Fruit fly (Drosophila melanogaster) whole organism, embryonic: ENCODE results near the gene HDAC4.
A peak's percentile ranks its signal among the peaks of the same experiment; 100 is the strongest.

Experiments used
- BEAF-32 ChIP-seq: fragments of 200-800 bp; sonication (Bioruptor generic); optimal IDR thresholded peaks from 3 replicates; lab custom pipeline; 2017; ENCODE audit warnings: missing biosample characterization, missing genetic modification characterization, mild to moderate bottlenecking, moderate library complexity, missing genetic modification reagents
- CG10543 ChIP-seq: fragments of 200-800 bp; sonication (Bioruptor generic); optimal IDR thresholded peaks from 3 replicates; lab custom pipeline; 2017; ENCODE audit warnings: missing biosample characterization, mild to moderate bottlenecking, missing genetic modification characterization, moderate library complexity
- CG11696 ChIP-seq: fragments of 200-800 bp; sonication (Bioruptor generic); IDR thresholded peaks from 2 replicates; pipeline ENCODE4 v1.3.6; 2022; ENCODE audit warnings: missing biosample characterization, missing genetic modification characterization
- CG12071 ChIP-seq: fragments of 200-800 bp; sonication (Bioruptor generic); optimal IDR thresholded peaks from 3 replicates; lab custom pipeline; 2018; ENCODE audit warnings: missing biosample characterization, mild to moderate bottlenecking, missing genetic modification characterization
- CG12155 ChIP-seq: fragments of 200-800 bp; sonication (Bioruptor generic); optimal IDR thresholded peaks from 3 replicates; lab custom pipeline; 2016; ENCODE audit warnings: missing biosample characterization, missing genetic modification characterization
- CG12769 ChIP-seq: fragments of 200-800 bp; sonication (Bioruptor generic); optimal IDR thresholded peaks from 2 replicates; lab custom pipeline; 2019; ENCODE audit warnings: missing biosample characterization, mild to moderate bottlenecking, missing genetic modification characterization, moderate library complexity
- CG13296 ChIP-seq: fragments of 200-800 bp; sonication (Bioruptor generic); optimal IDR thresholded peaks from 3 replicates; lab custom pipeline; 2018; ENCODE audit warnings: missing biosample characterization, mild to moderate bottlenecking, missing genetic modification characterization
- CG13424 ChIP-seq: fragments of 200-800 bp; sonication (Bioruptor generic); optimal IDR thresholded peaks from 2 replicates; lab custom pipeline; 2019; ENCODE audit warnings: missing biosample characterization, mild to moderate bottlenecking, missing genetic modification characterization, moderate library complexity
- CG1603 ChIP-seq: fragments of 200-800 bp; sonication (Bioruptor generic); optimal IDR thresholded peaks from 2 replicates; lab custom pipeline; 2019; ENCODE audit warnings: missing biosample characterization, mild to moderate bottlenecking, missing genetic modification characterization, moderate library complexity
- CG2129 ChIP-seq: fragments of 200-800 bp; sonication (Bioruptor generic); IDR thresholded peaks from 2 replicates; pipeline ENCODE4 v1.3.6; 2022; ENCODE audit warnings: missing biosample characterization, missing genetic modification characterization; ENCODE audit not compliant: partially characterized antibody
- CG2202 ChIP-seq: fragments of 200-800 bp; sonication (Bioruptor generic); optimal IDR thresholded peaks from 2 replicates; lab custom pipeline; 2018; ENCODE audit warnings: missing biosample characterization, mild to moderate bottlenecking, missing genetic modification characterization
- CG2875 ChIP-seq: fragments of 200-800 bp; sonication (Bioruptor generic); optimal IDR thresholded peaks from 2 replicates; lab custom pipeline; 2017; ENCODE audit warnings: missing biosample characterization, mild to moderate bottlenecking, missing genetic modification characterization, missing genetic modification reagents
- CG31224 ChIP-seq: fragments of 200-800 bp; sonication (Bioruptor generic); IDR thresholded peaks from 2 replicates; pipeline ENCODE4 v1.3.6; 2022; ENCODE audit warnings: missing biosample characterization, missing genetic modification characterization
- CG33213 ChIP-seq: fragments of 200-800 bp; sonication (Bioruptor generic); optimal IDR thresholded peaks from 3 replicates; lab custom pipeline; 2016; ENCODE audit warnings: missing biosample characterization, missing genetic modification characterization
- CG3726 ChIP-seq: fragments of 200-800 bp; sonication (Bioruptor generic); IDR thresholded peaks from 3 replicates; pipeline ENCODE4, ENCODE4 v1.3.6; 2022; ENCODE audit warnings: missing biosample characterization, missing genetic modification characterization
- CG3838 ChIP-seq: fragments of 200-800 bp; sonication (Bioruptor generic); optimal IDR thresholded peaks from 3 replicates; lab custom pipeline; 2016; ENCODE audit warnings: missing biosample characterization, missing genetic modification characterization
- CG4282 ChIP-seq: fragments of 200-800 bp; sonication (Bioruptor generic); optimal IDR thresholded peaks from 2 replicates; lab custom pipeline; 2016; ENCODE audit warnings: missing biosample characterization, missing genetic modification characterization
- CG7372 ChIP-seq: fragments of 200-800 bp; sonication (Bioruptor generic); IDR thresholded peaks from 2 replicates; pipeline ENCODE4 v1.3.6; 2022; ENCODE audit warnings: missing biosample characterization, missing genetic modification characterization
- CG7745 ChIP-seq: fragments of 200-800 bp; sonication (Bioruptor generic); optimal IDR thresholded peaks from 2 replicates; lab custom pipeline; 2018; ENCODE audit warnings: missing biosample characterization, mild to moderate bottlenecking, missing genetic modification characterization, moderate library complexity
- CG7963 ChIP-seq: fragments of 200-800 bp; sonication (Bioruptor generic); IDR thresholded peaks from 3 replicates; pipeline ENCODE4 v1.3.6; 2022; ENCODE audit warnings: missing biosample characterization, missing genetic modification characterization; ENCODE audit not compliant: partially characterized antibody
- CG8765 ChIP-seq: fragments of 200-800 bp; sonication (Bioruptor generic); IDR thresholded peaks from 2 replicates; pipeline ENCODE4 v1.3.6; 2022; ENCODE audit warnings: missing biosample characterization, missing genetic modification characterization
- CG8924 ChIP-seq: fragments of 200-800 bp; optimal IDR thresholded peaks from 3 replicates; lab custom pipeline; 2019; ENCODE audit warnings: missing biosample characterization, mild to moderate bottlenecking, missing genetic modification characterization, moderate library complexity
- Camta ChIP-seq: fragments of 200-800 bp; sonication (Bioruptor generic); optimal IDR thresholded peaks from 2 replicates; lab custom pipeline; 2016; ENCODE audit warnings: missing biosample characterization, missing genetic modification characterization
- Dll ChIP-seq: fragments of 200-800 bp; sonication (Bioruptor generic); IDR thresholded peaks from 4 replicates; pipeline ENCODE4 v1.3.6; 2022; ENCODE audit warnings: missing biosample characterization, missing genetic modification characterization; ENCODE audit not compliant: partially characterized antibody
- Dp ChIP-seq: fragments of 200-800 bp; sonication (Bioruptor generic); optimal IDR thresholded peaks from 2 replicates; lab custom pipeline; 2018; ENCODE audit warnings: missing biosample characterization, mild to moderate bottlenecking, missing genetic modification characterization, moderate library complexity
- E2f2 ChIP-seq: fragments of 200-800 bp; sonication (Bioruptor generic); IDR thresholded peaks from 2 replicates; pipeline ENCODE4 v1.3.6; 2022; ENCODE audit warnings: missing biosample characterization, missing genetic modification characterization
- HLH54F ChIP-seq: fragments of 200-800 bp; sonication (Bioruptor generic); optimal IDR thresholded peaks from 3 replicates; lab custom pipeline; 2016; ENCODE audit warnings: missing biosample characterization, missing genetic modification characterization
- HLHmδ ChIP-seq: fragments of 200-800 bp; sonication (Bioruptor generic); optimal IDR thresholded peaks from 2 replicates; lab custom pipeline; 2018; ENCODE audit warnings: missing biosample characterization, mild to moderate bottlenecking, missing genetic modification characterization, moderate library complexity
- Hey ChIP-seq: fragments of 200-800 bp; sonication (Bioruptor generic); optimal IDR thresholded peaks from 3 replicates; lab custom pipeline; 2018; ENCODE audit warnings: missing biosample characterization, mild to moderate bottlenecking, missing genetic modification characterization
- Hr3 ChIP-seq: fragments of 200-800 bp; sonication (Bioruptor generic); optimal IDR thresholded peaks from 3 replicates; lab custom pipeline; 2016; ENCODE audit warnings: missing biosample characterization, missing genetic modification characterization
- Mrtf ChIP-seq: fragments of 200-800 bp; sonication (Bioruptor generic); IDR thresholded peaks from 3 replicates; pipeline ENCODE4 v1.3.6; 2022; ENCODE audit warnings: missing biosample characterization, missing genetic modification characterization
- Opbp ChIP-seq: fragments of 200-800 bp; sonication (Bioruptor generic); IDR thresholded peaks from 3 replicates; pipeline ENCODE4 v1.3.6; 2022; ENCODE audit warnings: missing biosample characterization, missing genetic modification characterization; ENCODE audit not compliant: partially characterized antibody
- Six4 ChIP-seq: fragments of 200-800 bp; sonication (Bioruptor generic); optimal IDR thresholded peaks from 2 replicates; lab custom pipeline; 2016; ENCODE audit warnings: missing biosample characterization, missing genetic modification characterization
- Sry-δ ChIP-seq: fragments of 200-800 bp; sonication (Bioruptor generic); optimal IDR thresholded peaks from 2 replicates; lab custom pipeline; 2016; ENCODE audit warnings: missing biosample characterization, missing genetic modification characterization
- Vsx1 ChIP-seq: fragments of 200-800 bp; sonication (Bioruptor generic); optimal IDR thresholded peaks from 2 replicates; lab custom pipeline; 2017; ENCODE audit warnings: missing biosample characterization, mild to moderate bottlenecking, missing genetic modification characterization, missing genetic modification reagents
- crp ChIP-seq, 2 experiments: fragments of 200-800 bp; sonication (Bioruptor generic); optimal IDR thresholded peaks; 2 replicates in 1 of 2; 3 replicates in 1 of 2; lab custom pipeline; 2017; ENCODE audit warnings: missing biosample characterization in 2 of 2, missing genetic modification characterization in 2 of 2, mild to moderate bottlenecking in 1 of 2, moderate library complexity in 1 of 2
- danr ChIP-seq: fragments of 200-800 bp; sonication (Bioruptor generic); IDR thresholded peaks from 2 replicates; pipeline ENCODE4 v1.3.6; 2022; ENCODE audit warnings: missing biosample characterization, missing genetic modification characterization
- en ChIP-seq: fragments of 200-800 bp; sonication (Bioruptor generic); optimal IDR thresholded peaks from 2 replicates; lab custom pipeline; 2016; ENCODE audit warnings: missing biosample characterization, missing genetic modification characterization
- eve ChIP-seq, 2 experiments: fragments of >200 bp; optimal IDR thresholded peaks; 2 replicates each; lab custom pipeline; 2017; ENCODE audit warnings: missing biosample characterization in 2 of 2, missing genetic modification characterization in 2 of 2
- exex ChIP-seq: fragments of 200-800 bp; sonication (Bioruptor generic); optimal IDR thresholded peaks from 4 replicates; lab custom pipeline; 2018; ENCODE audit warnings: missing biosample characterization, mild to moderate bottlenecking, missing genetic modification characterization, moderate library complexity
- ftz-f1 ChIP-seq: fragments of 200-800 bp; sonication (Bioruptor generic); optimal IDR thresholded peaks from 2 replicates; lab custom pipeline; 2016; ENCODE audit warnings: missing biosample characterization, missing genetic modification characterization
- gt ChIP-seq: fragments of 200-800 bp; sonication (Bioruptor generic); IDR thresholded peaks from 2 replicates; pipeline ENCODE4 v1.3.6; 2022; ENCODE audit warnings: missing biosample characterization, missing genetic modification characterization
- hb ChIP-seq: fragments of 200-800 bp; sonication (Bioruptor generic); IDR thresholded peaks from 3 replicates; pipeline ENCODE4 v1.3.6; 2022; ENCODE audit warnings: missing biosample characterization, missing genetic modification characterization; ENCODE audit not compliant: partially characterized antibody
- ken ChIP-seq: fragments of 200-800 bp; sonication (Bioruptor generic); IDR thresholded peaks from 3 replicates; pipeline ENCODE4 v1.3.6; 2022; ENCODE audit warnings: missing biosample characterization, missing genetic modification characterization
- klu ChIP-seq: fragments of 200-800 bp; sonication (Bioruptor generic); IDR thresholded peaks from 2 replicates; pipeline ENCODE4 v1.3.6; 2022; ENCODE audit warnings: missing biosample characterization, missing genetic modification characterization
- onecut ChIP-seq: fragments of 200-800 bp; sonication (Bioruptor generic); IDR thresholded peaks from 2 replicates; pipeline ENCODE4 v1.3.6; 2022; ENCODE audit warnings: missing biosample characterization, missing genetic modification characterization
- pan ChIP-seq, 4 experiments: fragments of >200 bp in 3 of 4; fragments of 200-800 bp in 1 of 4; sonication (Bioruptor generic) in 1 of 4; optimal IDR thresholded peaks in 3 of 4; IDR thresholded peaks in 1 of 4; 2 replicates each; pipeline versions ENCODE4 v1.3.6 to Lab custom; 2017 to 2022; ENCODE audit warnings: missing biosample characterization in 2 of 4, missing genetic modification characterization in 2 of 4, mixed read lengths in 1 of 4
- schlank ChIP-seq: fragments of 200-800 bp; sonication (Bioruptor generic); optimal IDR thresholded peaks from 2 replicates; lab custom pipeline; 2018; ENCODE audit warnings: missing biosample characterization, mild to moderate bottlenecking, missing genetic modification characterization
- sna ChIP-seq: fragments of 200-800 bp; sonication (Bioruptor generic); IDR thresholded peaks from 2 replicates; pipeline ENCODE4 v1.3.6; 2022; ENCODE audit warnings: missing biosample characterization, missing genetic modification characterization; ENCODE audit not compliant: partially characterized antibody
- trem ChIP-seq: fragments of 200-800 bp; optimal IDR thresholded peaks from 3 replicates; lab custom pipeline; 2019; ENCODE audit warnings: missing biosample characterization, mild to moderate bottlenecking, missing genetic modification characterization, moderate library complexity

HDAC4 gene

dm6 chrX:13258757-13259067, 26.7 kb downstream of the HDAC4 start, which contains the start of gene comt (continued):
- TF ChIP-seq CG12071 (no peak), Sry-δ (GFP tag; lab: Kevin White, UChicago) (no peak), Mrtf (GFP tag; lab: Robert Waterston, UW) (no peak), Vsx1 (GFP tag; lab: Kevin White, UChicago) (no peak), CG7963 (GFP tag; lab: Robert Waterston, UW) (no peak), CG7372 (GFP tag; lab: Robert Waterston, UW) (no peak), en (no peak), HLHmδ (GFP tag; lab: Kevin White, UChicago) (no peak), klu (GFP tag; lab: Robert Waterston, UW) (no peak), BEAF-32 (GFP tag; lab: Kevin White, UChicago) (no peak), HLH54F (GFP tag; lab: Kevin White, UChicago) (no peak), CG13296 (GFP tag; lab: Kevin White, UChicago) (peak; percentile 75), CG12155 (GFP tag; lab: Kevin White, UChicago) (no peak), CG8765 (no peak), gt (GFP tag; lab: Robert Waterston, UW) (no peak), onecut (GFP tag; lab: Robert Waterston, UW) (no peak), crp (GFP tag; optimal IDR thresholded peaks at IDR 0.05; lab: Kevin White, UChicago) (peak in 1 of 2 experiments; percentile 2), CG3726 (GFP tag; lab: Robert Waterston, UW) (no peak), Dll (no peak), CG7745 (tag; lab: Kevin White, UChicago) (no peak), CG8924 (peak; percentile 70), Opbp (GFP tag; lab: Robert Waterston, UW) (no peak), ken (GFP tag; lab: Robert Waterston, UW) (peak; percentile 30; the same call in 1 of the 3 replicates), danr (GFP tag; lab: Robert Waterston, UW) (no peak), sna (GFP tag; lab: Robert Waterston, UW) (no peak), exex (tag; lab: Kevin White, UChicago) (no peak), Camta (GFP tag; lab: Kevin White, UChicago) (no peak), Dp (GFP tag; lab: Kevin White, UChicago) (peak; percentile 32), CG3838 (no peak), pan (optimal IDR thresholded peaks at IDR 0.05; lab: Kevin White, UChicago) (no peak), pan (GFP tag; optimal IDR thresholded peaks at IDR 0.05 in 1 of 2, IDR thresholded peaks at IDR 0.05 in 1 of 2) (peak in 1 of 2 experiments; percentile 63), CG33213 (GFP tag; lab: Kevin White, UChicago) (no peak), Hr3 (GFP tag; lab: Kevin White, UChicago) (peak; percentile 56), CG31224 (peak; percentile 32; the same call in 1 of the 2 replicates), schlank (tag; lab: Kevin White, UChicago) (no peak), CG10543 (GFP tag; lab: Kevin White, UChicago) (peak; percentile 38), CG2875 (peak; percentile 26), CG4282 (GFP tag; lab: Kevin White, UChicago) (no peak), Six4 (GFP tag; lab: Kevin White, UChicago) (peak; percentile 31), eve (GFP tag; optimal IDR thresholded peaks at IDR 0.05; lab: Kevin White, UChicago) (no peak), CG2202 (peak; percentile 5), trem (tag; lab: Kevin White, UChicago) (peak; percentile 53), hb (GFP tag; lab: Robert Waterston, UW) (no peak), Hey (tag; lab: Kevin White, UChicago) (no peak), ftz-f1 (GFP tag; lab: Kevin White, UChicago) (no peak), CG2129 (GFP tag; lab: Robert Waterston, UW) (no peak), E2f2 (0 out of 2 replicates have a peak, but pooled peaks have one; percentile 39), CG11696 (0 out of 2 replicates have a peak, but pooled peaks have one; percentile 30), CG13424 (tag; lab: Kevin White, UChicago) (peak; percentile 78), CG12769 (tag; lab: Kevin White, UChicago) (no peak), CG1603 (tag; lab: Kevin White, UChicago) (no peak)
